Fruit fly (Drosophila melanogaster): Measurements from ENCODE around the gene RpS27A.

RpS27A gene

DNA sequence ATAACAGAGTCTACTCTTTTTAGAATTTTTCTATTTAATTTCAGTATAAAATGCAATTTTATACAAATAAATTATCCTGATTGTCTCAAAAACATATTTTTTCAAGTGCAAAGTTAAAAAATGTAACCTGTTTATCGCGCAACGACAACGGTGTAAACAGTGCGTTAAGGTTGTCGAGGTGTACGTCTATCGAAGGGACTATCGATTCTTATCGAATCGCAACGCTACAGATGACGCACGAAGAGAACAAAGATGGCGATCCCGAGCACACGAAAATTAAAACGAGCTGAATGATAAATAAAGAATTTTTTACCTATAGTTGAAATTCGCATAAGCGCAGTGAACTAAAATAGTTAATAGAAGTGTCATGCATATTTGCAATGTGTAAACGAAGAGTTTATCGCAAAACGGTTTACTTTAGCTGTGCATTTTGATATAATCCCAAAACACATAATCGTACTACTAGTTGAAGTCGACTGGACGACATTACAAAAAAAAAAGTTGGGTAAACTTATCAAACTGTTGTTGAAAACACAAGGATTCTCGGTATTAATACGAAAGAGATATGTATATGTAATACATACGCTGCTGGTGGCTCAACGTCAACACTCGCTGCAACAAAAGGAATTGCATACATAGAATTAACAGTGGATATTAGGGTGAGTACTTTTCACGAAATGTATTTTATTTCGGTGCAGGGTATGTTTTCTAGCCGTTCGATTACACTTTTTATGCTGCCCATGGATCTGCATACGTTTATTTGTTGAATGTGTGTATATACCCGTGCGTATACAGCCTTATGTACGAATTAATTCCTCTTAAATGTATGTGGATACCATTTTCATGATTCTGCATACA, 20.1 kb upstream of the RpS27A start, which contains the start of gene da (continued):
- peak; percentile 30 for TF ChIP-seq Mes4 (GFP tag; optimal IDR thresholded peaks at IDR 0.05)
- no peak for TF ChIP-seq CG10147 (GFP tag; optimal IDR thresholded peaks at IDR 0.05)
- peak; percentile 38 for TF ChIP-seq Side (GFP tag; optimal IDR thresholded peaks at IDR 0.05)
- TF ChIP-seq CG42726 (GFP tag; IDR thresholded peaks at IDR 0.05; ENCODE audit: partially characterized antibody), result no peak
- no peak for TF ChIP-seq CG4328 (GFP tag; optimal IDR thresholded peaks at IDR 0.05)
- no peak for TF ChIP-seq h (optimal IDR thresholded peaks at IDR 0.05)
- peak; percentile 76 for TF ChIP-seq gem (tag; optimal IDR thresholded peaks at IDR 0.05)
- peak; percentile 20 for TF ChIP-seq emc (GFP tag; optimal IDR thresholded peaks at IDR 0.05)
- no peak for TF ChIP-seq mld (GFP tag; IDR thresholded peaks at IDR 0.05; ENCODE audit: partially characterized antibody)
- TF ChIP-seq cad (GFP tag; optimal IDR thresholded peaks at IDR 0.05), result no peak
- peak; percentile 64; the same call in 2 of the 3 replicates for TF ChIP-seq dysf (GFP tag; IDR thresholded peaks at IDR 0.05)
- peak; percentile 10 for TF ChIP-seq CG10462 (GFP tag; optimal IDR thresholded peaks at IDR 0.05)
- peak; percentile 54; the same call in 1 of the 2 replicates for TF ChIP-seq unc-4 (GFP tag; IDR thresholded peaks at IDR 0.05; ENCODE audit: partially characterized antibody)
- peak; percentile 32 for TF ChIP-seq fu2 (GFP tag; optimal IDR thresholded peaks at IDR 0.05)
- peak; percentile 71 for TF ChIP-seq CG2712 (tag; optimal IDR thresholded peaks at IDR 0.05)
- TF ChIP-seq B-H1 (GFP tag; IDR thresholded peaks at IDR 0.05), result peak; percentile 15; the same call in 1 of the 3 replicates
- TF ChIP-seq danr (GFP tag; IDR thresholded peaks at IDR 0.05), result no peak
- TF ChIP-seq Doc3 (GFP tag; IDR thresholded peaks at IDR 0.05; ENCODE audit: partially characterized antibody), result no peak
- TF ChIP-seq pb (GFP tag; optimal IDR thresholded peaks at IDR 0.05), result no peak
- TF ChIP-seq CG31365 (tag; optimal IDR thresholded peaks at IDR 0.05), result no peak
- TF ChIP-seq br (optimal IDR thresholded peaks at IDR 0.05), result no peak
- TF ChIP-seq CG4282 (GFP tag; optimal IDR thresholded peaks at IDR 0.05), result peak; percentile 46
- peak; percentile 44 to 55 for TF ChIP-seq chif (GFP tag; optimal IDR thresholded peaks at IDR 0.05)
- peak; percentile 63 for TF ChIP-seq Xrp1 (GFP tag; IDR thresholded peaks at IDR 0.05)
- TF ChIP-seq MESR4 (GFP tag; optimal IDR thresholded peaks at IDR 0.05), result peak; percentile 91
- TF ChIP-seq Rx (GFP tag; IDR thresholded peaks at IDR 0.05), result no peak; the same call in 1 of the 2 replicates
- TF ChIP-seq kay (GFP tag; optimal IDR thresholded peaks at IDR 0.05), result peak; percentile 95
- TF ChIP-seq HmgD (GFP tag; optimal IDR thresholded peaks at IDR 0.05), result peak; percentile 53
- TF ChIP-seq inv (GFP tag; IDR thresholded peaks at IDR 0.05; ENCODE audit: partially characterized antibody), result peak; percentile 33; the same call in 1 of the 2 replicates
- TF ChIP-seq otp (GFP tag; IDR thresholded peaks at IDR 0.05), result no peak; the same call in 2 of the 3 replicates
- peak; percentile 57 for TF ChIP-seq Antp (GFP tag; optimal IDR thresholded peaks at IDR 0.05)
- TF ChIP-seq NC2β (GFP tag; optimal IDR thresholded peaks at IDR 0.05), result peak; percentile 63
- TF ChIP-seq CG7556 (GFP tag; optimal IDR thresholded peaks at IDR 0.05), result peak; percentile 25
- TF ChIP-seq cas (GFP tag; IDR thresholded peaks at IDR 0.05), result no peak
- peak; percentile 52 for TF ChIP-seq unpg (GFP tag; optimal IDR thresholded peaks at IDR 0.05)
- TF ChIP-seq CG18476 (GFP tag; optimal IDR thresholded peaks at IDR 0.05), result peak; percentile 44
- peak; percentile 58; the same call in 1 of the 3 replicates for TF ChIP-seq CG17361 (GFP tag; IDR thresholded peaks at IDR 0.05)
- peak; percentile 60 for TF ChIP-seq bbx (GFP tag; IDR thresholded peaks at IDR 0.05; ENCODE audit: partially characterized antibody)
- no peak for TF ChIP-seq CG11093 (GFP tag; IDR thresholded peaks at IDR 0.05)
- no peak for TF ChIP-seq insv (GFP tag; optimal IDR thresholded peaks at IDR 0.05)
- no peak for TF ChIP-seq Trl (optimal IDR thresholded peaks at IDR 0.05)
- peak; percentile 47 for TF ChIP-seq Trl (GFP tag; optimal IDR thresholded peaks at IDR 0.05)
- peak; percentile 64 for TF ChIP-seq jumu (GFP tag; optimal IDR thresholded peaks at IDR 0.05)
- peak; percentile 30; the same call in 1 of the 2 replicates for TF ChIP-seq CG32767 (GFP tag; IDR thresholded peaks at IDR 0.05)
- TF ChIP-seq ab (GFP tag; optimal IDR thresholded peaks at IDR 0.05), result no peak
- peak; percentile 45 for TF ChIP-seq rib (GFP tag; IDR thresholded peaks at IDR 0.05)
- TF ChIP-seq Taf1 (GFP tag; IDR thresholded peaks at IDR 0.05), result no peak
- TF ChIP-seq dati (GFP tag; IDR thresholded peaks at IDR 0.05), result no peak
- TF ChIP-seq az2 (GFP tag; optimal IDR thresholded peaks at IDR 0.05), result peak; percentile 68
- no peak; the same call in 1 of the 2 replicates for TF ChIP-seq sisA (GFP tag; IDR thresholded peaks at IDR 0.05)
- TF ChIP-seq slou (GFP tag; optimal IDR thresholded peaks at IDR 0.05), result no peak
